Fruit fly (Drosophila melanogaster) whole organism, embryonic: ENCODE measurements around the gene Tim17a2.

Experiments used
- Ada2b ChIP-seq: fragments of 200-800 bp; sonication (Bioruptor generic); IDR thresholded peaks from 2 replicates; pipeline ENCODE4 v1.3.6; 2022; ENCODE audit warnings: missing biosample characterization, missing genetic modification characterization
- Adf1 ChIP-seq: fragments of 200-800 bp; sonication (Bioruptor generic); IDR thresholded peaks from 2 replicates; pipeline ENCODE4 v1.3.6; 2022; ENCODE audit warnings: missing biosample characterization, missing genetic modification characterization
- Aef1 ChIP-seq: fragments of 200-800 bp; sonication (Bioruptor generic); IDR thresholded peaks from 3 replicates; pipeline ENCODE4 v1.3.6; 2022; ENCODE audit warnings: missing biosample characterization, missing genetic modification characterization
- Bdp1 ChIP-seq: fragments of 200-800 bp; sonication (Bioruptor generic); optimal IDR thresholded peaks from 3 replicates; lab custom pipeline; 2016; ENCODE audit warnings: missing biosample characterization, missing genetic modification characterization
- C15 ChIP-seq: fragments of 200-800 bp; sonication (Bioruptor generic); IDR thresholded peaks from 3 replicates; pipeline ENCODE4 v1.3.6; 2022; ENCODE audit warnings: missing biosample characterization, missing genetic modification characterization
- CG11093 ChIP-seq: fragments of 200-800 bp; sonication (Bioruptor generic); IDR thresholded peaks from 3 replicates; pipeline ENCODE4 v1.3.6; 2022; ENCODE audit warnings: missing biosample characterization, missing genetic modification characterization
- CG11695 ChIP-seq: fragments of 200-800 bp; sonication (Bioruptor generic); IDR thresholded peaks from 3 replicates; pipeline ENCODE4 v1.3.6; 2022; ENCODE audit warnings: missing biosample characterization, missing genetic modification characterization
- CG12299 ChIP-seq: fragments of 200-800 bp; sonication (Bioruptor generic); optimal IDR thresholded peaks from 2 replicates; lab custom pipeline; 2018; ENCODE audit warnings: missing biosample characterization, mild to moderate bottlenecking, missing genetic modification characterization
- CG12744 ChIP-seq: fragments of 200-800 bp; sonication (Bioruptor generic); optimal IDR thresholded peaks from 2 replicates; lab custom pipeline; 2016; ENCODE audit warnings: missing biosample characterization, missing genetic modification characterization
- CG12769 ChIP-seq: fragments of 200-800 bp; sonication (Bioruptor generic); optimal IDR thresholded peaks from 2 replicates; lab custom pipeline; 2019; ENCODE audit warnings: missing biosample characterization, mild to moderate bottlenecking, missing genetic modification characterization, moderate library complexity
- CG13287 ChIP-seq: fragments of 200-800 bp; sonication (Bioruptor generic); IDR thresholded peaks from 2 replicates; pipeline ENCODE4 v1.3.6; 2022; ENCODE audit warnings: missing biosample characterization, missing genetic modification characterization; ENCODE audit not compliant: partially characterized antibody
- CG13894 ChIP-seq: fragments of 200-800 bp; sonication (Bioruptor generic); optimal IDR thresholded peaks from 3 replicates; lab custom pipeline; 2018; ENCODE audit warnings: missing biosample characterization, mild to moderate bottlenecking, missing genetic modification characterization, moderate library complexity
- CG16863 ChIP-seq: fragments of 200-800 bp; sonication (Bioruptor generic); optimal IDR thresholded peaks from 3 replicates; lab custom pipeline; 2016; ENCODE audit warnings: missing biosample characterization, missing genetic modification characterization
- CG17361 ChIP-seq: fragments of 200-800 bp; sonication (Bioruptor generic); IDR thresholded peaks from 3 replicates; pipeline ENCODE4 v1.3.6; 2022; ENCODE audit warnings: missing biosample characterization, missing genetic modification characterization
- CG17612 ChIP-seq: fragments of 200-800 bp; sonication (Bioruptor generic); IDR thresholded peaks from 2 replicates; pipeline ENCODE4 v1.3.6; 2022; ENCODE audit warnings: missing biosample characterization, missing genetic modification characterization
- CG1792 ChIP-seq: fragments of 200-800 bp; sonication (Bioruptor generic); optimal IDR thresholded peaks from 2 replicates; lab custom pipeline; 2016; ENCODE audit warnings: missing biosample characterization, missing genetic modification characterization
- CG18619 ChIP-seq: fragments of 200-800 bp; sonication (Bioruptor generic); optimal IDR thresholded peaks from 3 replicates; lab custom pipeline; 2017; ENCODE audit warnings: missing biosample characterization, mild to moderate bottlenecking, missing genetic modification characterization
- CG2712 ChIP-seq: fragments of 200-800 bp; optimal IDR thresholded peaks from 3 replicates; lab custom pipeline; 2019; ENCODE audit warnings: missing biosample characterization, mild to moderate bottlenecking, missing genetic modification characterization, moderate library complexity
- CG2889 ChIP-seq: fragments of 200-800 bp; sonication (Bioruptor generic); IDR thresholded peaks from 3 replicates; pipeline ENCODE4 v1.3.6; 2022; ENCODE audit warnings: missing biosample characterization, missing genetic modification characterization
- CG31441 ChIP-seq: fragments of 200-800 bp; sonication (Bioruptor generic); IDR thresholded peaks from 2 replicates; pipeline ENCODE4 v1.3.6; 2022; ENCODE audit warnings: missing biosample characterization, missing genetic modification characterization
- CG3163 ChIP-seq: fragments of 200-800 bp; sonication (Bioruptor generic); optimal IDR thresholded peaks from 3 replicates; lab custom pipeline; 2016; ENCODE audit warnings: missing biosample characterization, missing genetic modification characterization
- CG5245 ChIP-seq: fragments of 200-800 bp; sonication (Bioruptor generic); optimal IDR thresholded peaks from 3 replicates; lab custom pipeline; 2016; ENCODE audit warnings: missing biosample characterization, missing genetic modification characterization
- CG9437 ChIP-seq: fragments of 200-800 bp; sonication (Bioruptor generic); optimal IDR thresholded peaks from 2 replicates; lab custom pipeline; 2018; ENCODE audit warnings: missing biosample characterization, mild to moderate bottlenecking, missing genetic modification characterization
- CHES-1-like ChIP-seq: fragments of 200-800 bp; sonication (Bioruptor generic); optimal IDR thresholded peaks from 2 replicates; lab custom pipeline; 2016; ENCODE audit warnings: missing biosample characterization, missing genetic modification characterization
- Chrac-16 ChIP-seq: fragments of 200-800 bp; sonication (Bioruptor generic); optimal IDR thresholded peaks from 3 replicates; lab custom pipeline; 2016; ENCODE audit warnings: missing biosample characterization, missing genetic modification characterization
- D ChIP-seq, 2 experiments: fragments of 200-800 bp in 1 of 2; fragments of >200 bp in 1 of 2; sonication (Bioruptor generic) in 1 of 2; optimal IDR thresholded peaks; 2 replicates in 1 of 2; 3 replicates in 1 of 2; lab custom pipeline; 2017; ENCODE audit warnings: mild to moderate bottlenecking in 1 of 2, missing biosample characterization in 1 of 2, missing genetic modification characterization in 1 of 2, missing genetic modification reagents in 1 of 2
- GATAe ChIP-seq: fragments of 200-800 bp; sonication (Bioruptor generic); conservative IDR thresholded peaks from 2 replicates; pipeline ENCODE4 v1.3.6; 2022; ENCODE audit warnings: missing biosample characterization, missing genetic modification characterization
- HHEX ChIP-seq: fragments of 200-800 bp; sonication (Bioruptor generic); optimal IDR thresholded peaks from 3 replicates; lab custom pipeline; 2017; ENCODE audit warnings: missing biosample characterization, mild to moderate bottlenecking, missing genetic modification characterization, missing genetic modification reagents
- Hand ChIP-seq: fragments of 200-800 bp; sonication (Bioruptor generic); optimal IDR thresholded peaks from 2 replicates; lab custom pipeline; 2017; ENCODE audit warnings: mild to moderate bottlenecking, missing biosample characterization, missing genetic modification reagents, missing genetic modification characterization
- Hmx ChIP-seq: fragments of 200-800 bp; sonication (Bioruptor generic); optimal IDR thresholded peaks from 2 replicates; lab custom pipeline; 2016; ENCODE audit warnings: missing biosample characterization, missing genetic modification characterization
- Kr ChIP-seq: fragments of 200-800 bp; sonication (Bioruptor generic); optimal IDR thresholded peaks from 2 replicates; lab custom pipeline; 2017; ENCODE audit warnings: missing biosample characterization, mild to moderate bottlenecking, missing genetic modification characterization
- MBD-R2 ChIP-seq: fragments of 200-800 bp; sonication (Bioruptor generic); IDR thresholded peaks from 2 replicates; pipeline ENCODE4 v1.3.6; 2022; ENCODE audit warnings: missing biosample characterization, missing genetic modification characterization
- Oli ChIP-seq: fragments of 200-800 bp; sonication (Bioruptor generic); optimal IDR thresholded peaks from 2 replicates; lab custom pipeline; 2018; ENCODE audit warnings: missing biosample characterization, mild to moderate bottlenecking, missing genetic modification characterization, moderate library complexity
- Rfx ChIP-seq: fragments of 200-800 bp; sonication (Bioruptor generic); IDR thresholded peaks from 2 replicates; pipeline ENCODE4 v1.3.6; 2022; ENCODE audit warnings: missing biosample characterization, missing genetic modification characterization
- Scr ChIP-seq: fragments of 200-800 bp; sonication (Bioruptor generic); IDR thresholded peaks from 2 replicates; pipeline ENCODE4 v1.3.6; 2022; ENCODE audit warnings: missing biosample characterization, missing genetic modification characterization; ENCODE audit not compliant: partially characterized antibody
- bigmax ChIP-seq: fragments of 200-800 bp; sonication (Bioruptor generic); optimal IDR thresholded peaks from 2 replicates; lab custom pipeline; 2018; ENCODE audit warnings: missing biosample characterization, mild to moderate bottlenecking, missing genetic modification characterization
- cg ChIP-seq: fragments of 200-800 bp; sonication (Bioruptor generic); optimal IDR thresholded peaks from 3 replicates; lab custom pipeline; 2019; ENCODE audit warnings: missing biosample characterization, mild to moderate bottlenecking, missing genetic modification characterization, moderate library complexity
- danr ChIP-seq: fragments of 200-800 bp; sonication (Bioruptor generic); IDR thresholded peaks from 2 replicates; pipeline ENCODE4 v1.3.6; 2022; ENCODE audit warnings: missing biosample characterization, missing genetic modification characterization
- emc ChIP-seq: fragments of 200-800 bp; sonication (Bioruptor generic); optimal IDR thresholded peaks from 2 replicates; lab custom pipeline; 2016; ENCODE audit warnings: missing biosample characterization, missing genetic modification characterization
- her ChIP-seq: fragments of 200-800 bp; sonication (Bioruptor generic); optimal IDR thresholded peaks from 2 replicates; lab custom pipeline; 2016; ENCODE audit warnings: missing biosample characterization, missing genetic modification characterization
- kay ChIP-seq: fragments of 200-800 bp; sonication (Bioruptor generic); optimal IDR thresholded peaks from 2 replicates; lab custom pipeline; 2016; ENCODE audit warnings: missing biosample characterization, missing genetic modification characterization
- mam ChIP-seq: fragments of 200-800 bp; sonication (Bioruptor generic); optimal IDR thresholded peaks from 3 replicates; lab custom pipeline; 2016; ENCODE audit warnings: missing biosample characterization, missing genetic modification characterization
- nom ChIP-seq: fragments of 200-800 bp; sonication (Bioruptor generic); optimal IDR thresholded peaks from 2 replicates; lab custom pipeline; 2017; ENCODE audit warnings: missing biosample characterization, missing genetic modification characterization, mild to moderate bottlenecking, moderate library complexity, missing genetic modification reagents
- otp ChIP-seq: fragments of 200-800 bp; sonication (Bioruptor generic); IDR thresholded peaks from 3 replicates; pipeline ENCODE4, ENCODE4 v1.3.6; 2022; ENCODE audit warnings: missing biosample characterization, missing genetic modification characterization
- psq ChIP-seq: fragments of 200-800 bp; sonication (Bioruptor generic); optimal IDR thresholded peaks from 2 replicates; lab custom pipeline; 2017; ENCODE audit warnings: missing biosample characterization, missing genetic modification characterization
- slp2 ChIP-seq: fragments of 200-800 bp; sonication (Bioruptor generic); optimal IDR thresholded peaks from 2 replicates; lab custom pipeline; 2016; ENCODE audit warnings: missing biosample characterization, missing genetic modification characterization
- sqz ChIP-seq: fragments of 200-800 bp; sonication (Bioruptor generic); optimal IDR thresholded peaks from 3 replicates; lab custom pipeline; 2018; ENCODE audit warnings: missing biosample characterization, mild to moderate bottlenecking, missing genetic modification characterization
- ttk ChIP-seq: fragments of 200-800 bp; sonication (Bioruptor generic); IDR thresholded peaks from 2 replicates; pipeline ENCODE4 v2.1.2; 2022; ENCODE audit warnings: missing biosample characterization, missing genetic modification characterization

The Tim17a2 gene

DNA sequence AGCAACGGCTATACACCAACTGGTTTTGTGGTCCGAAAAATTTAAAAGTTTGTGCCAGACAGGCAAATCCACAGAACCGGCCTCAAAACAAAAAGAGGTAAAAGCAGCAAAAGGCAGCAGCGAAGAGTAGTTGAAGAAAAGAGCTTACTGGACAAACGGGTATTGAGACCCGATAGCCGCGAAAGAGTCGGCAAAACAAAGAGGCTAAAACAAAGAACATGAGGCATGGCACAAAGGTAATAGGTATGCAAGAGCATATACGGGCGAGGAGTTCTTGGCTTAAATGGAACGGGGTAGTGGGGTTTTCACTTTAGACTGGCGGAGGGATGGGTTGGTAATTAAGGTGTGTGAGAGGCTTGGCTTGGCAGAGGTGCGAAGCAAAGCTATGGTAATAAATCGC lies 18.6 kb upstream of the Tim17a2 start (continued):
- no peak for TF ChIP-seq danr (GFP tag; lab: Robert Waterston, UW)
- no peak for TF ChIP-seq ttk (GFP tag; lab: Robert Waterston, UW)
- TF ChIP-seq C15, result no peak
- peak; percentile 37 for TF ChIP-seq psq (GFP tag; lab: Kevin White, UChicago)
- TF ChIP-seq CG13287 (GFP tag; lab: Robert Waterston, UW), result no peak
- no peak for TF ChIP-seq D (optimal IDR thresholded peaks at IDR 0.05; lab: Kevin White, UChicago)
- TF ChIP-seq D (GFP tag; optimal IDR thresholded peaks at IDR 0.05; lab: Kevin White, UChicago), result no peak
- TF ChIP-seq mam (GFP tag; lab: Kevin White, UChicago), result no peak
- TF ChIP-seq Adf1 (GFP tag; lab: Robert Waterston, UW), result no peak
- TF ChIP-seq Rfx, result peak; percentile 54
- TF ChIP-seq CG12744 (GFP tag; lab: Kevin White, UChicago), result no peak
- no peak for TF ChIP-seq Hmx (GFP tag; lab: Kevin White, UChicago)
- no peak for TF ChIP-seq CG18619 (GFP tag; lab: Kevin White, UChicago)
- TF ChIP-seq Aef1, result no peak
- no peak for TF ChIP-seq her (GFP tag; lab: Kevin White, UChicago)
- TF ChIP-seq Oli, result no peak
- peak; percentile 41 for TF ChIP-seq CG3163
- no peak for TF ChIP-seq Chrac-16 (GFP tag; lab: Kevin White, UChicago)
- no peak for TF ChIP-seq HHEX (GFP tag; lab: Kevin White, UChicago)
- TF ChIP-seq CG17361 (GFP tag; lab: Robert Waterston, UW), result no peak
- TF ChIP-seq CG31441 (GFP tag; lab: Robert Waterston, UW), result no peak
- no peak for TF ChIP-seq CG17612 (GFP tag; lab: Robert Waterston, UW)
- TF ChIP-seq Bdp1 (GFP tag; lab: Kevin White, UChicago), result no peak
- TF ChIP-seq emc, result no peak
- peak; percentile 37 for TF ChIP-seq nom (GFP tag; lab: Kevin White, UChicago)
- TF ChIP-seq GATAe (GFP tag; lab: Robert Waterston, UW), result no peak
- TF ChIP-seq CG11093 (GFP tag; lab: Robert Waterston, UW), result 0 out of 3 replicates have a peak, but pooled peaks have one; percentile 15
- TF ChIP-seq CG2889 (GFP tag; lab: Robert Waterston, UW), result no peak
- no peak for TF ChIP-seq Ada2b (GFP tag; lab: Robert Waterston, UW)
- TF ChIP-seq Hand (GFP tag; lab: Kevin White, UChicago), result no peak
- no peak for TF ChIP-seq CHES-1-like (GFP tag; lab: Kevin White, UChicago)
- no peak for TF ChIP-seq bigmax
- no peak for TF ChIP-seq Kr
- no peak for TF ChIP-seq CG16863
- TF ChIP-seq cg (GFP tag; lab: Kevin White, UChicago), result no peak
- TF ChIP-seq CG5245 (GFP tag; lab: Kevin White, UChicago), result no peak
- no peak for TF ChIP-seq kay (GFP tag; lab: Kevin White, UChicago)
- TF ChIP-seq MBD-R2 (GFP tag; lab: Robert Waterston, UW), result no peak
- no peak for TF ChIP-seq slp2 (GFP tag; lab: Kevin White, UChicago)
- no peak for TF ChIP-seq CG12769 (tag; lab: Kevin White, UChicago)
- peak; percentile 40 for TF ChIP-seq CG13894 (tag; lab: Kevin White, UChicago)

- no peak for TF ChIP-seq Scr
- TF ChIP-seq CG12299 (tag; lab: Kevin White, UChicago), result no peak
- TF ChIP-seq sqz (GFP tag; lab: Kevin White, UChicago), result no peak
- no peak for TF ChIP-seq CG11695 (GFP tag; lab: Robert Waterston, UW)
- no peak for TF ChIP-seq otp (GFP tag; lab: Robert Waterston, UW)
- TF ChIP-seq CG1792 (GFP tag; lab: Kevin White, UChicago), result no peak
- TF ChIP-seq CG9437 (GFP tag; lab: Kevin White, UChicago), result no peak
- TF ChIP-seq CG2712 (tag; lab: Kevin White, UChicago), result no peak
- TF ChIP-seq, all 482 proteins: peak for 0
These were observed 17.9 kb upstream of the Tim17a2 start for dm6 chr3R:5280380-5280779.
